Worm (Caenorhabditis elegans): Measurements from ENCODE around the gene egl-4.

egl-4 gene

DNA sequence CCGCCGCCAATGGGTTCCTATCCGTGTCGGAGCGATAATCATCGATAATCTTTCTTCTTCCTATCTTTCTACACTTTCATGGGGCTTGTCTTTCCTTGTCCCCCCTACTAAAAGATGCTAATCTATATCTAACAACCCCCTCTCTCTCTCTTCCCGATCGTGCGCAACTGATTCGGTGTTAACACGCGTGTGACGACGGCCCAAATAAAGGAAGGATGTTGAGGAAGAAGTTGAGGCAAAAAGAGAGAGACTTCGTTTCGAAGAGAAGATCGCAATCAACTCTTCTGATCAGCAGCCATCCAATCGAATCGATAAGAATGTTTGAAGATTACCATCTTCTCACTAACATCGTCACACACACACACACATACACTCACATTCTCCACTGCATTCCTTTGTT lies 63.4 kb downstream of the egl-4 start:
- TF ChIP-seq dao-5 (tag; optimal IDR thresholded peaks at IDR 0.05) (no peak), him-1 (tag; optimal IDR thresholded peaks at IDR 0.05) (no peak), W03F9.2 (tag; optimal IDR thresholded peaks at IDR 0.05) (no peak)

DNA sequence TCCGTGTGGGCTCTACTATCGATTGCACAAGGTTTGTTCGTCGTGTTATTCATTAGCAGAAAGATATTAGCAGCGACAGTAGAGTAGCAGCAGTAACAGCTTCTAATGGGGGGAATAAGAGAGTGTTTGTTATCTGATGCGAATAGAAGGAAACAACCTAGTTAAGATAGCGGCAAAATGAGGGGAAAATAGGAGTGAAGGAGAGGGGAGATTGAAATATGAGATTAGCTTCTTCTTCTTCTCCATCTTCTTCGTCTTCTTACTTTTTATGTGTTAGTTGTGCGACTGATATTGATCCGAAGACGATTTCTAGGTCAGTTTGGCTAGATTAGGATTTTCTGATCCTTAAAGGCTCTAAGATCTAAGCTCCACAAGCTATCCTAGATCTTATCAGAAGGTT lies 67.0 kb downstream of the egl-4 start:
- TF ChIP-seq him-1 (tag; optimal IDR thresholded peaks at IDR 0.05) (no peak), W03F9.2 (tag; optimal IDR thresholded peaks at IDR 0.05) (no peak), dao-5 (tag; optimal IDR thresholded peaks at IDR 0.05) (no peak)

DNA sequence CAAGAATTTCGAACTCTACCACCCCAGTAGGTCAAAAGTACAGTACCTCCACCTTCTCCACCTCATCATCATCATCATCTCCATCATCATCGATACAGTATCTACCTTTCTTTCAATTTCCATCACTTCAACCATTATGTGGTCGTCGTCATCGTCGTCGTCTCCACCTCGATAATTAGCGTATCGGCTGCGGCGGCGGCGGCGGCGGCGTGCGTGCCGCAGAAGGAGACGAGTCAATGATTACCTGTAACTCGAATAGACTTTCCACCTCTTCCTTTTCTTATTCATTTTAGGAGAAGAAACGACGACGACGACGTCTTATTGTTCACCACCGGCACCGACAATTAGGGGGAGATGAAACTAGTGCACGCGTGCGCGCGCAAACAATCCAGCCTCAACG lies 67.7 kb downstream of the egl-4 start:
- TF ChIP-seq W03F9.2 (tag; optimal IDR thresholded peaks at IDR 0.05) (no peak), him-1 (tag; optimal IDR thresholded peaks at IDR 0.05) (no peak), dao-5 (tag; optimal IDR thresholded peaks at IDR 0.05) (no peak)

DNA sequence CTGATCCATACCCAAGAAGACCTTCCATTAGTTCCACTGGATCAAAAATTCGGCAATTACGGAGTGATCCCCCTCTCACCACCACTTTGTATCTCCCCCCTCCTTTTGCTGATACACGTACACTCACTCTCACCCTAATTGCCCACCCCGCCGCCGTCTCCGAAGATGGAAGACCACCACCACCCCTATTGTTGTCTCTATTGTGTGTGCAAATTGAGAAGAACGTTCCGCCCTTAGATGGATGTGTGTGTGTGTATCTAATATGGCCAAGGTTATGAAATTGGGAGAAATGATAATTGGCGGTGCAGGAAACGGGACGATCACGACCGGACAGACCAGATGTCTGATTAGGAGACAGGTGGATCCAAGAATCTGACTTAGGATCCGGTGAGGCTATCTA lies 68.4 kb downstream of the egl-4 start:
- no peak for TF ChIP-seq W03F9.2 (tag; optimal IDR thresholded peaks at IDR 0.05)
- no peak for TF ChIP-seq dao-5 (tag; optimal IDR thresholded peaks at IDR 0.05)
- TF ChIP-seq him-1 (tag; optimal IDR thresholded peaks at IDR 0.05): no peak

DNA sequence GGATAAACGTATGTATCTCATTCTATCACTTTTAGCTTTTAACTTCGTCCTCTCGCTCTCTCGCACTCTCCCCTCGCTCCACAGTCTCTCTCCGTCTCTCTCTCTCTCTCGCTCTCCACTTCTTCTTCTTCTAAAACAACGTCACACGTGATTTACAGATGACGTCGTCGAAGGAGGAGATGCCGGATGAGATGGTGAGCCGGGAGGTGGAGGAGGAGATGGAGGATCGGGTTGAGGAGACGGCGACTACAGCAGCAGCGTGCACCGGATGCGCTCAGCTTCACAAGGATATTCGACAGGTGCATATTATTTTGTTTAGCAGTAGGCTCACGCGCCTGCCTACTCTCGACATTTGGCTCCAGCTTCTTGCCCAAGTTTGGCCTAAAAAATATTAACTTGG lies 69.9 kb downstream of the egl-4 start, which contains the start of gene elt-6:
Gene elt-6, plus strand, starts transcription at position 159 of the 400 bp plus-strand sequence.
- TF ChIP-seq dao-5 (tag; optimal IDR thresholded peaks at IDR 0.05) (no peak), W03F9.2 (tag; optimal IDR thresholded peaks at IDR 0.05) (no peak), him-1 (tag; optimal IDR thresholded peaks at IDR 0.05) (no peak)

DNA sequence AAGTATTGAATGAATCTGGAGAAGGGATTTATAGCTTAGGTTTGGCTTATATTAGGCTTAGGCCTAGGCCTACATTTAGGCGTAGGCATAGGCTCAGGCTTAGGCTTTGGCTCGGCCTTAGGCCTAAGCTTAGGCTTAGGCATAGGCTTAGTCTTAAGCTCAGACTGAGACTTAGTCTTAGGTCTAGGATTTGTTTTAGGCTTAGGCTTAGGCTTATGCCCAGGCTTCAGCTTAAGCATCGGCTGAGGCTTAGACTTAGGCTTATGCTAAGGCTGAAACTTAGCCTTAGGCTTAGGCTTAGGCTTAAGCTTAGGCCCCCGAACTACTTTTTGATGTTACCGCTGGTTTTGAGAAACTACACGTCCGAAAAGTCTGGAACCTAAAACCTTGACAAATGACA lies 72.6 kb downstream of the egl-4 start:
- TF ChIP-seq W03F9.2 (tag; optimal IDR thresholded peaks at IDR 0.05) (no peak), dao-5 (tag; optimal IDR thresholded peaks at IDR 0.05) (no peak)

DNA sequence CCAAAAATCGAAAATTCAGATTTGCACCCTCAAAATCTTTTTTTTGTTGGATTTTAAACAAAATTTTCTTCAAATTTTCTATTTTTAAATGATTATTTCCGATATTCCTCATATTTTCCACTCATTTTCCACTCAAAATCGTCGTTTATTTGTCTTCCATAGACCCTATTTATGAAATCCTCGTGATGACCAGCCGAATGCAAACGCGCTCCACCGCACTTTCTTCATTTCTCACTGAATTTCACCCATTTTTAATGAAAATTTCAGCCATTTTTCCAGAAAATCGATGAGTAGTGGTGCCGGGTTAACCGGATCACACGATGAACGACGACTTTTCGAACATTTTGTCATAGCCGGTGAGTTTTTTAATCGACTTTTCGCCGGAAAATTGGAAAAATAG lies 75.9 kb downstream of the egl-4 start, which contains the start of gene denn-4:
Gene denn-4, plus strand, starts transcription at position 280 of the 400 bp plus-strand sequence.
- no peak for TF ChIP-seq him-1 (tag; optimal IDR thresholded peaks at IDR 0.05)
- TF ChIP-seq dao-5 (tag; optimal IDR thresholded peaks at IDR 0.05): no peak
- no peak for TF ChIP-seq W03F9.2 (tag; optimal IDR thresholded peaks at IDR 0.05)

DNA sequence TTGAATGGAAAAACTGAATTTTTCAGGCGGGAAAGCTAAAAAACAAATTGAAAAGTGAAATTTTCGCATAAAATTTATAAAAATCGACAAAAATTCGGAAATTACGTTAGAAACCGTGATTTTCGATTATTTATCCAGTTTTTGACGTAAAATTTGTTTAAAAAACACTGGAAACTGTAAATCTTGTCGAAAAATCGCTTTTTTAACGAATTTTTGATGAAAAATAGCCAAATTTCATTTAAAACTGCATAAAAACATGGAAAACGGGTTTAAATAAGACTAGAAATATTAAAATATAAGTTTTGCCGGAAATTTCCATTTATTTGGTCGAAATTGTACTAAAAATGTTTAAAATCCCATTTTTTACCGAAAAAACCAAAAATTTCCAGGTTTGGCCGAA lies 76.3 kb downstream of the egl-4 start:
- TF ChIP-seq dao-5 (tag; optimal IDR thresholded peaks at IDR 0.05) (no peak), W03F9.2 (tag; optimal IDR thresholded peaks at IDR 0.05) (no peak), him-1 (tag; optimal IDR thresholded peaks at IDR 0.05) (no peak)

Data from whole organism, L4/young adult.